Worm (Caenorhabditis elegans) whole organism, L2 larva: Measurements from ENCODE around the gene F59B1.6.
"Not testable (repeated sequence)": the region's sequence is repeated elsewhere in the genome, so short reads cannot be mapped to it uniquely, and the experiment has no call there.

Experiments
- C34F6.9 ChIP-seq: fragments of 150-350 bp; optimal IDR thresholded peaks from 2 replicates; lab custom pipeline; 2014; ENCODE audit warnings: missing biosample characterization, missing genetic modification characterization
- F13H6.1 ChIP-seq: sonication (generic microtip); optimal IDR thresholded peaks from 2 replicates; lab custom pipeline; 2016; ENCODE audit warnings: missing genetic modification characterization, missing compliant biosample characterization
- ZK546.5 ChIP-seq: sonication (generic microtip); optimal IDR thresholded peaks from 2 replicates; lab custom pipeline; 2017; ENCODE audit warnings: missing biosample characterization, missing genetic modification characterization
- alr-1 ChIP-seq: fragments of 150-350 bp; optimal IDR thresholded peaks from 2 replicates; lab custom pipeline; 2014; ENCODE audit warnings: missing biosample characterization, missing genetic modification characterization
- aly-2 ChIP-seq: fragments of 150-350 bp; optimal IDR thresholded peaks from 2 replicates; lab custom pipeline; 2014; ENCODE audit warnings: missing biosample characterization, missing genetic modification characterization
- ama-1 ChIP-seq: fragments of 150-350 bp; optimal IDR thresholded peaks from 2 replicates; lab custom pipeline; 2018; ENCODE audit warnings: inconsistent platforms
- blmp-1 ChIP-seq: sonication (generic microtip); optimal IDR thresholded peaks from 2 replicates; lab custom pipeline; 2017; ENCODE audit warnings: missing genetic modification characterization, mild to moderate bottlenecking, missing compliant biosample characterization, antibody characterized with exemption, moderate library complexity; ENCODE audit not compliant: insufficient read depth
- ceh-16 ChIP-seq: fragments of 150-350 bp; optimal IDR thresholded peaks from 2 replicates; lab custom pipeline; 2014; ENCODE audit warnings: missing biosample characterization, missing genetic modification characterization
- ceh-82 ChIP-seq: fragments of 150-350 bp; optimal IDR thresholded peaks from 2 replicates; lab custom pipeline; 2014; ENCODE audit warnings: missing biosample characterization, missing genetic modification characterization
- crh-2 ChIP-seq: sonication (generic microtip); optimal IDR thresholded peaks from 2 replicates; lab custom pipeline; 2017; ENCODE audit warnings: missing biosample characterization, missing genetic modification characterization
- elt-1 ChIP-seq: fragments of 150-350 bp; optimal IDR thresholded peaks from 2 replicates; lab custom pipeline; 2014; ENCODE audit warnings: missing biosample characterization, missing genetic modification characterization
- elt-3 ChIP-seq: sonication (generic microtip); optimal IDR thresholded peaks from 2 replicates; lab custom pipeline; 2017; ENCODE audit warnings: missing biosample characterization, missing genetic modification characterization
- fos-1 ChIP-seq: fragments of 150-350 bp; optimal IDR thresholded peaks from 2 replicates; lab custom pipeline; 2014; ENCODE audit warnings: missing biosample characterization, missing genetic modification characterization
- gmeb-1 ChIP-seq: fragments of 150-350 bp; optimal IDR thresholded peaks from 2 replicates; lab custom pipeline; 2014; ENCODE audit warnings: missing biosample characterization, missing genetic modification characterization
- lin-11 ChIP-seq: fragments of 150-350 bp; sonication (generic microtip); optimal IDR thresholded peaks from 2 replicates; lab custom pipeline; 2014; ENCODE audit warnings: missing biosample characterization, missing genetic modification characterization, inconsistent platforms, mixed read lengths
- lin-13 ChIP-seq: fragments of 150-350 bp; optimal IDR thresholded peaks from 2 replicates; lab custom pipeline; 2014; ENCODE audit warnings: missing biosample characterization, missing genetic modification reagents, missing genetic modification characterization
- lin-39 ChIP-seq: fragments of 150-350 bp; optimal IDR thresholded peaks from 2 replicates; lab custom pipeline; 2014; ENCODE audit warnings: missing biosample characterization, missing genetic modification reagents, missing genetic modification characterization
- lsy-2 ChIP-seq, 2 experiments: fragments of 150-350 bp in 1 of 2; sonication (generic microtip) in 1 of 2; optimal IDR thresholded peaks; 2 replicates each; lab custom pipeline; 2014 to 2017; ENCODE audit warnings: missing biosample characterization in 2 of 2, missing genetic modification characterization in 2 of 2
- mab-5 ChIP-seq: fragments of 150-350 bp; optimal IDR thresholded peaks from 2 replicates; lab custom pipeline; 2014; ENCODE audit warnings: missing biosample characterization, missing genetic modification characterization
- nhr-11 ChIP-seq: fragments of 150-350 bp; optimal IDR thresholded peaks from 2 replicates; lab custom pipeline; 2014; ENCODE audit warnings: missing biosample characterization, missing genetic modification characterization
- nhr-129 ChIP-seq: fragments of 150-350 bp; optimal IDR thresholded peaks from 2 replicates; lab custom pipeline; 2014; ENCODE audit warnings: missing biosample characterization, missing genetic modification characterization
- nhr-21 ChIP-seq: fragments of 150-350 bp; optimal IDR thresholded peaks from 2 replicates; lab custom pipeline; 2014; ENCODE audit warnings: missing biosample characterization, missing genetic modification characterization
- nhr-237 ChIP-seq: fragments of 150-350 bp; optimal IDR thresholded peaks from 2 replicates; lab custom pipeline; 2014; ENCODE audit warnings: missing biosample characterization, missing genetic modification characterization
- nhr-6 ChIP-seq: fragments of 150-350 bp; optimal IDR thresholded peaks from 2 replicates; lab custom pipeline; 2014; ENCODE audit warnings: missing biosample characterization, missing genetic modification characterization
- peb-1 ChIP-seq: fragments of 150-350 bp; optimal IDR thresholded peaks from 2 replicates; lab custom pipeline; 2014; ENCODE audit warnings: missing biosample characterization, missing genetic modification characterization
- sem-4 ChIP-seq: fragments of 150-350 bp; optimal IDR thresholded peaks from 2 replicates; lab custom pipeline; 2014; ENCODE audit warnings: missing biosample characterization, missing genetic modification reagents, missing genetic modification characterization
- sma-3 ChIP-seq: sonication (generic microtip); optimal IDR thresholded peaks from 2 replicates; lab custom pipeline; 2016; ENCODE audit warnings: missing genetic modification reagents, missing genetic modification characterization, missing compliant biosample characterization
- sma-9 ChIP-seq, 2 experiments: fragments of 150-350 bp in 1 of 2; sonication (generic microtip) in 1 of 2; optimal IDR thresholded peaks; 2 replicates each; lab custom pipeline; 2014 to 2016; ENCODE audit warnings: missing genetic modification characterization in 2 of 2, mild to moderate bottlenecking in 1 of 2, missing biosample characterization in 1 of 2, missing compliant biosample characterization in 1 of 2, missing genetic modification reagents in 1 of 2, moderate library complexity in 1 of 2
- snpc-4 ChIP-seq: fragments of 150-350 bp; optimal IDR thresholded peaks from 2 replicates; lab custom pipeline; 2014; ENCODE audit warnings: missing biosample characterization, missing genetic modification characterization
- unc-55 ChIP-seq: fragments of 150-350 bp; sonication (generic microtip); optimal IDR thresholded peaks from 3 replicates; lab custom pipeline; 2014; ENCODE audit warnings: missing biosample characterization, missing genetic modification reagents, missing genetic modification characterization
- unc-62 ChIP-seq: fragments of 150-350 bp; optimal IDR thresholded peaks from 2 replicates; lab custom pipeline; 2014; ENCODE audit warnings: missing biosample characterization, missing genetic modification reagents, missing genetic modification characterization
- ztf-11 ChIP-seq: sonication (generic microtip); optimal IDR thresholded peaks from 2 replicates; lab custom pipeline; 2017; ENCODE audit warnings: missing biosample characterization, missing genetic modification characterization
- ztf-4 ChIP-seq: fragments of 150-350 bp; optimal IDR thresholded peaks from 2 replicates; lab custom pipeline; 2014; ENCODE audit warnings: missing biosample characterization, missing genetic modification characterization

The F59B1.6 gene

DNA sequence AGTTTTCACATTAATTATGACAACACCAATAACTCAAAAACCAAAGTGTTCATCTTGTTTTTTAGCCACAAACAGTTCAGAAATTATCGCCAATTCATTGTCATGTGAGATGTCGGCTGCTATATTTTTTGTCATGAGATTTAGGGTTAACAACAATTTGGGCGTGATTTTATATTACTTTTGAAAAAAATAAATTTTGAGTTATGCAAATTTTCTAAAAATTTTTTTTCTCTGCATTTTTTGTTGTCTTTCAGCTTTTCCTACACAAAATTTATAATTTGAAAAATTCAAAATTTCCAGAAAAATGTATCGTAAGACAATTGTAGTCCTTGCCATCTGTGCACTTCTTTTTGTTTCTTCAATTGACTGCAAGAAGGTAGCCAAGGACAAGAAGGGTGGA, 1.6 kb upstream of the F59B1.6 start, which contains the start of gene F59B1.2:
Gene F59B1.2, plus strand, starts transcription at position 301 of the 400 bp plus-strand sequence.
- TF ChIP-seq lin-11 (no peak), mab-5 (tag; lab: Kevin White, UChicago) (no peak), fos-1 (tag; lab: Kevin White, UChicago) (no peak), snpc-4 (no peak), ama-1 (lab: Kevin White, UChicago) (no peak), ceh-16 (no peak), crh-2 (tag; lab: Kevin White, UChicago) (no peak), ztf-4 (tag; lab: Kevin White, UChicago) (no peak)
- TF ChIP-seq, all 48 proteins: peak for 0

DNA sequence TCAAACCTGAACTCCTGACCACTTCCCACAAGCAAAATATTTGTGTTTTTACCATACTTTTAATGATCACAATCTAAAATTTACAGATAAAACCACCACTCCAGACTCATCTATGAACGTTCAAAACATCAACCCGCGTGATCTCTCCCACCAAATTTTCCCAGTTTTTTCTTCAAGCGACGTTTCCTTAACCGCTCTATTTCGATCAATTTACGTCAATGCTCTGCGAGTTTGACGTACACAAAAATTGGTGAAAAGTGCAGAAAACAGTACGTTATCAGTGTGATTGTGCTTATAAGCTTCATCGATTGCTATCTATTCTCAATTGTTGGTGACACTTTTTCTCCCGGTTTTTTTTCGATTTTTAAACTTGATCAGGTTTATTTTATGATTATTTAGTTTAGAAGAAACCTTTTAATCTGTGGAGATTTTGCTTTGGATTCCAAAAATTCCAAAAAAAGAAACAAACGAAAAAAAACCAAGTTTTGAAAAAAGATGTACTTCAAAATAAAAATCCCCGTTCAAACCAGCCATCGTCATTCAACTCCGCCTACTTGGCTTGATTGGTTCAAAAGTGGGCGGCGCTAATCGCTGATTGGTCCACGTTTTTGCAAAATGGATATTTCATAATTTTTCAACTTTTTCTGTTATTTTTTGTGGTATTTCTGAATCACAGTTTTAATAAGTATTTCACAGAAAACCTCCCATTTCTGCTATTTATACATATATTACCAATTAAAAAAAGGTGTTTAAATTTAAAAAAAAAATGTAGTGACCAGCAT, 949 bp upstream of the F59B1.6 start:
- peak; percentile 21 for TF ChIP-seq gmeb-1 (tag; lab: Kevin White, UChicago)
- TF ChIP-seq ceh-16: no peak
- TF ChIP-seq nhr-129 (tag; lab: Kevin White, UChicago): peak; percentile 38
- no peak for TF ChIP-seq nhr-11 (tag; lab: Kevin White, UChicago)
- TF ChIP-seq F13H6.1: peak; percentile 15
- no peak for TF ChIP-seq ceh-82 (tag; lab: Kevin White, UChicago)
- TF ChIP-seq sma-9 (GFP tag; optimal IDR thresholded peaks at IDR 0.05; lab: Kevin White, UChicago): peak; percentile 68
- no peak for TF ChIP-seq sma-9 (tag; optimal IDR thresholded peaks at IDR 0.05; lab: Kevin White, UChicago)
- peak; percentile 46 for TF ChIP-seq fos-1 (tag; lab: Kevin White, UChicago)
- no peak for TF ChIP-seq lin-39
- TF ChIP-seq ztf-11: no peak
- peak; percentile 48 for TF ChIP-seq crh-2 (tag; lab: Kevin White, UChicago)
- TF ChIP-seq elt-1 (tag; lab: Kevin White, UChicago): no peak
- TF ChIP-seq, all 48 proteins: peak for 6

DNA sequence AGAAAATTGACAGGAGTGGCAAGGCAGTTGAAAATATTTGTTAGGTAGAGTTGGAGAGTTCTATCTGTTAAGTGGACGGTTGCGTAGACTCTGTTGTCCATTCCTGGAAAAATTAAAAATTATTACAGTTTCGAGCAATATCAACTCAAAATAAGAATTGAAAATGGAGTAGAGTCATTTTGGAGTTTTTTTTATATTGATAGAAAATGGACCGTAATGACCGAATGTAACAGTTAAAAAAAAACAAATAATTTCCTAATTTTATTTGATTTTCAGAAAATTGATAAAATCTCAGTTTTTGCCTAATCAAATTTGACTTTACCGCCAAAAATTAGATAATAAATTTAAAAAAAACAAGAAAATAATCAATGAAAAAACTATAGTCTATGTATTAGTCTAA, 4.5 kb downstream of the F59B1.6 start, which contains the start of gene F59B1.4:
Gene F59B1.4, minus strand, starts transcription at position 101 of the 400 bp plus-strand sequence.
- TF ChIP-seq alr-1 (tag; lab: Kevin White, UChicago) (no peak), lin-11 (no peak), nhr-6 (tag; lab: Kevin White, UChicago) (no peak), elt-3 (tag; lab: Kevin White, UChicago) (no peak), C34F6.9 (tag; lab: Kevin White, UChicago) (no peak), blmp-1 (tag; lab: Kevin White, UChicago) (no peak), sem-4 (tag; lab: Kevin White, UChicago) (no peak), lin-13 (GFP tag; lab: Kevin White, UChicago) (no peak), unc-55 (no peak), gmeb-1 (tag; lab: Kevin White, UChicago) (no peak), sma-3 (no peak)

DNA sequence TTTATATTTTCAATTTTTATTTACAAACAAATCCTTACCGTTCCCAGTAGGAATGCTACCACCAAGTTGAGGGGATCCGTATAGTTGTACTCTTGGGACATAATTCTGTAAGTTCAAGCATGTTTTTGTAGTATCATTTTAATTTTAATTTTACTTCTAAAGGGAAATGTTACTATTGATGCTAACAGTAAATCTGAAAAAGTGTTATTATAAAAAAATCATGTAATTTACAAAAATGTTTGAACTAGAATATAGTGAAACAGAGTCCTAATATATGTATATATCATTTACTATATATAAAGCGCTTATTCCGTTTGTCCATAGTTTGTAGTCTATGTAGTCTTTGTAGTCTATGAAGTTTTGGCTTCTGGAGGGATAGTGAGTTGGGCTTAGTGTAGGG, 10.9 kb downstream of the F59B1.6 start, which contains the start of gene srx-93:
Gene srx-93, minus strand, starts transcription at position 101 of the 400 bp plus-strand sequence.
- not testable (repeated sequence) for TF ChIP-seq ZK546.5 (tag; lab: Kevin White, UChicago); peb-1 (tag; lab: Kevin White, UChicago); unc-62 (GFP tag; lab: Kevin White, UChicago)

ce11 chrV:3616844-3617243, 14.6 kb downstream of the F59B1.6 start:
- TF ChIP-seq nhr-11 (tag; lab: Kevin White, UChicago): no peak
- TF ChIP-seq nhr-21 (tag; lab: Kevin White, UChicago): peak; percentile 35
- peak; percentile 59 for TF ChIP-seq sma-9 (GFP tag; optimal IDR thresholded peaks at IDR 0.05; lab: Kevin White, UChicago)
- no peak for TF ChIP-seq sma-9 (tag; optimal IDR thresholded peaks at IDR 0.05; lab: Kevin White, UChicago)

- TF ChIP-seq aly-2 (tag; lab: Kevin White, UChicago): no peak
- no peak for TF ChIP-seq ceh-82 (tag; lab: Kevin White, UChicago)
- TF ChIP-seq ama-1 (lab: Kevin White, UChicago): no peak
- TF ChIP-seq nhr-237 (tag; lab: Kevin White, UChicago): no peak
- no peak for TF ChIP-seq nhr-6 (tag; lab: Kevin White, UChicago)
- TF ChIP-seq lsy-2 (tag; optimal IDR thresholded peaks at IDR 0.05; lab: Kevin White, UChicago): no peak
These were observed 17.1 kb downstream of the F59B1.6 start, which contains the start of gene T22F3.11 for ce11 chrV:3614397-3614796. T22F3.11 (minus strand) TSS chrV:3614553.
